Worm (Caenorhabditis elegans) whole organism, midembryonic: ENCODE measurements around the gene C46A5.6.

ENCODE experiments used
- T22C8.4 ChIP-seq: fragments of 200-800 bp; sonication (Bioruptor generic); IDR thresholded peaks from 2 replicates; pipeline ENCODE4 v1.3.6; 2022; ENCODE audit warnings: missing genetic modification characterization, missing compliant biosample characterization
- cog-1 ChIP-seq: sonication (generic microtip); optimal IDR thresholded peaks from 2 replicates; lab custom pipeline; 2016; ENCODE audit warnings: missing genetic modification characterization, missing compliant biosample characterization
- flt-1 ChIP-seq: fragments of 200-800 bp; sonication (Bioruptor generic); IDR thresholded peaks from 2 replicates; pipeline ENCODE4 v1.3.6; 2022; ENCODE audit warnings: missing genetic modification characterization, missing compliant biosample characterization
- klf-2 ChIP-seq: fragments of 200-800 bp; sonication (Bioruptor generic); conservative IDR thresholded peaks from 2 replicates; pipeline ENCODE4 v1.3.6; 2022; ENCODE audit warnings: missing genetic modification reagents, missing genetic modification characterization, missing compliant biosample characterization
- med-1 ChIP-seq: sonication (generic microtip); optimal IDR thresholded peaks from 2 replicates; lab custom pipeline; 2017; ENCODE audit warnings: missing genetic modification characterization, mild to moderate bottlenecking, missing compliant biosample characterization, antibody characterized with exemption, missing genetic modification reagents; ENCODE audit not compliant: insufficient read depth
- ref-1 ChIP-seq: fragments of 200-800 bp; sonication (Bioruptor generic); conservative IDR thresholded peaks from 2 replicates; pipeline ENCODE4 v1.3.6; 2022; ENCODE audit warnings: missing genetic modification reagents, missing genetic modification characterization, missing compliant biosample characterization
- tab-1 ChIP-seq: fragments of 200-800 bp; sonication (Bioruptor generic); IDR thresholded peaks from 2 replicates; pipeline ENCODE4 v1.3.6; 2022; ENCODE audit warnings: missing genetic modification characterization, missing compliant biosample characterization
- ztf-23 ChIP-seq: fragments of 200-800 bp; sonication (Bioruptor generic); IDR thresholded peaks from 2 replicates; pipeline ENCODE4 v1.3.6; 2022; ENCODE audit warnings: missing genetic modification reagents, missing genetic modification characterization, missing compliant biosample characterization
- ztf-29 ChIP-seq: fragments of 200-800 bp; sonication (Bioruptor generic); IDR thresholded peaks from 2 replicates; pipeline ENCODE4 v1.3.6; 2022; ENCODE audit warnings: missing genetic modification reagents, missing genetic modification characterization, missing compliant biosample characterization

C46A5.6 gene

DNA sequence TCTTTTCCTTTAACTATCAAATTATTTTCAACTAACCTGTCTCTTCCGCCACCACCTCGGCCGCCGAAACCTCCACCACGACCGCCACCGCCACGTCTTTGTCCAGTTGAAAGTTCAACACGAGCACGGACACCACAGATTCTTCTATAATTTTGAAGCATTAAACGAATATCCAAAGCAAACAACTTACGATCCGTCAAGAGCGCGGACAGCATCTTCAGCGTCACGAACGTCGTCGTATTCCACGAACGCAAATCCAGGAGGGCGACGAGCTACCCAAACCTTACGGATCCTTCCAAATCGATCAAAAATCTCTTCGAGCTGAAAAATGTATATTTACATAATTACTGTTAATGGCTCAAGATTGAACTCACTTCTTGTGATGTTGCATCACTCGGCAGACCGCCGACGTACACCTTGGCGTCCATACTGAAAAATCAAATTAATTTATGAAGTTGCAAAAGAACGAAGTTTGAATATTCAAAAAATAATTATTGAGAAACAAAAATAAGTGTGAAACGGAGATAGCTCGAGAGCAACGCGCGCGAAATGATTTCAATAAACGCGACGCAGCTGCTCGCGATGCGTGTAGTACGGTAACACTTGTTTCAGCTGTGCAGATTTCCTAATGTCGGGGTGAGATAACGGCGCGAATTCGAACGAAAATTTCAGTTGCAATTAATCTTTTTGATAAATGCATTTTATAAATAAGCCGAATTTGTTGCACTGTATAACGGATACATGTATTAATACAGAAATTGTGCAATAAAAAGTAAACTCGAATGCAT, 27.3 kb upstream of the C46A5.6 start, which contains the start of gene rsp-6:
TSS of gene rsp-6 (minus strand) at position 429 of the 788 bp plus-strand sequence.
- TF ChIP-seq flt-1 (peak; percentile 67; the same call in 1 of the 2 replicates), T22C8.4 (GFP tag; lab: Robert Waterston, UW) (no peak), cog-1 (tag; lab: Kevin White, UChicago) (peak; percentile 73)

DNA sequence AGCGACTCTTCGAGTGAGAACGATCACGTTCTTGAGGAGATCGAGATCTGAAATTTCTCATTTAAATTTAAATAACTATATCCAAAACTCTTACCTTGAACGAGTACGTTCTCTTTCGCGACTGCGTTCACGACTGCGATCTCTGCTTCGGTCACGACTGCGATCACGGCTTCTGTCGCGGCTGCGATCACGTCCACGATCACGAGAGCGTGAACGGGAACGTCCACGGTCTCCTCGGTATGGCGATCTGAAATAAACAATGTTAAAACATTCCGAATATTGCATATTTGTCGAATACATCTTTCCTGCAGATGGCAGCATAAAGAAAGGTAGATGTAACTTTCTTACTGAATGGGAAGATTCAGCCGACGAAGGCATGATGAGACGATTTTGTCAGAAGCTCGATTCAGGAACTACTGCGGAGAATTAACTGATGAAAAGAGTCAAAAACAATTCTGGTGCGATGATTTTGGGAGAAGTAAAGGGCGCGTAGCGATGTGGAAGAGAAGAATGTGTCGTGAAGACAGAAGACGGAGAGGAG, 26.6 kb upstream of the C46A5.6 start:
- no peak for TF ChIP-seq ztf-29
- no peak for TF ChIP-seq ztf-23 (GFP tag; lab: Robert Waterston, UW)
- TF ChIP-seq cog-1 (tag; lab: Kevin White, UChicago), result no peak
- TF ChIP-seq ref-1, result no peak
- TF ChIP-seq tab-1 (GFP tag; lab: Robert Waterston, UW), result no peak
- no peak for TF ChIP-seq T22C8.4 (GFP tag; lab: Robert Waterston, UW)
- no peak for TF ChIP-seq flt-1
- TF ChIP-seq med-1 (GFP tag; lab: Kevin White, UChicago), result no peak
- no peak for TF ChIP-seq klf-2 (GFP tag; lab: Robert Waterston, UW)

ce11 chrIV:7789521-7789949, 25.9 kb upstream of the C46A5.6 start, which contains the start of gene imp-3:
Gene imp-3, minus strand, starts transcription at chrIV:7789613.
- TF ChIP-seq T22C8.4 (GFP tag; lab: Robert Waterston, UW), result no peak
- TF ChIP-seq ref-1, result no peak
- TF ChIP-seq tab-1 (GFP tag; lab: Robert Waterston, UW), result no peak
- no peak for TF ChIP-seq cog-1 (tag; lab: Kevin White, UChicago)
- no peak for TF ChIP-seq med-1 (GFP tag; lab: Kevin White, UChicago)
- TF ChIP-seq ztf-23 (GFP tag; lab: Robert Waterston, UW), result no peak
- no peak for TF ChIP-seq flt-1
- TF ChIP-seq klf-2 (GFP tag; lab: Robert Waterston, UW), result no peak

ce11 chrIV:7785506-7786065, 21.9 kb upstream of the C46A5.6 start, which contains the start of gene tag-322:
Gene tag-322, minus strand, starts transcription at chrIV:7785556.
- TF ChIP-seq klf-2 (GFP tag; lab: Robert Waterston, UW) (no peak), T22C8.4 (GFP tag; lab: Robert Waterston, UW) (no peak), cog-1 (tag; lab: Kevin White, UChicago) (peak; percentile 32)

- TF ChIP-seq cog-1 (tag; lab: Kevin White, UChicago) (no peak), flt-1 (no peak), klf-2 (GFP tag; lab: Robert Waterston, UW) (no peak), ref-1 (no peak), ztf-29 (no peak), ztf-23 (GFP tag; lab: Robert Waterston, UW) (no peak), tab-1 (GFP tag; lab: Robert Waterston, UW) (no peak), med-1 (GFP tag; lab: Kevin White, UChicago) (no peak), T22C8.4 (GFP tag; lab: Robert Waterston, UW) (no peak)
Measured at ce11 chrIV:7783801-7784411, 20.3 kb upstream of the C46A5.6 start, which contains the start of gene tag-321. Gene tag-321, minus strand, starts transcription at chrIV:7783851.

DNA sequence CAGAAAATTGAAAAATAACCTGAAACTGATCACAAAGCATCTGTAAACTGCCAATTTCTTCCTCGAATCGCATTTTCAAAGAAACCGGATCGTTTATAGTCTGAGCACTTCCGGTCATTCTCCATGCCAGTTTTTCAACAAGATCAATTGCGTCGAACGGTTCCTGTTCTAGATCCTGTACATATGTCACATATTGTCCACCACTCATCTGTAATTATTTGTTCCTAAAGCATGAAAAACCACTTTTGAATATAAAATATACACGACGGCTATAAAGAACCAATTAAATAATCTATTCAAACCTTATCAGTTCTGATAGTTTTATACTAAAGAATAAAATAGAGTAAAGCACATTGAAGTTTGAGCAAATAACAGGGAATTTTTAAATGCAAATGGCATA, 18.6 kb upstream of the C46A5.6 start, which contains the start of gene sec-10:
TSS of gene sec-10 (minus strand) at position 208 of the 400 bp plus-strand sequence.
- no peak for TF ChIP-seq med-1 (GFP tag; lab: Kevin White, UChicago)
- TF ChIP-seq cog-1 (tag; lab: Kevin White, UChicago), result no peak
- TF ChIP-seq T22C8.4 (GFP tag; lab: Robert Waterston, UW), result no peak
- no peak for TF ChIP-seq flt-1
- no peak for TF ChIP-seq ztf-23 (GFP tag; lab: Robert Waterston, UW)
- no peak for TF ChIP-seq ztf-29
- no peak for TF ChIP-seq klf-2 (GFP tag; lab: Robert Waterston, UW)

DNA sequence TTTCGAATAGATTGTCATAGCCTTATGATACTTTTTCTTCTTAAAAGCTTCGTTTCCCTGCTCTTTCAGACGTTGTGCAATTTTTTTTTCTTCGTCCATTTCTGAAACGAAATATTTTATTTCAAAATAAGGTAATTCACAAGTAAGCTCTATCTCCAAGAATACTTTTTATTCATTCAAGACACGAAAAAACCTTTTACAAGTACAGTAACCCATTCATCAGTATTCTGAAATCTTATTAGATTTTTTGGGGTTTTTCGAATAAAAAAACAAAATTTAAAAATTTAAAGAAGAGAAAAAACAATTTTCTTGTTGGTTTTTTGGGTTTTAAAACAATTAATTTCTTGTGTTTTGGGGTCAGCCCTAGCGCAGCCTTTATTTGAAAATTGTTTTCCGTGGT, 15.2 kb upstream of the C46A5.6 start, which contains the start of gene rpap-3:
TSS of gene rpap-3 (minus strand) at position 101 of the 400 bp plus-strand sequence.
- TF ChIP-seq ztf-23 (GFP tag; lab: Robert Waterston, UW) (no peak), tab-1 (GFP tag; lab: Robert Waterston, UW) (no peak), cog-1 (tag; lab: Kevin White, UChicago) (no peak), T22C8.4 (GFP tag; lab: Robert Waterston, UW) (no peak), ztf-29 (no peak), flt-1 (no peak), klf-2 (GFP tag; lab: Robert Waterston, UW) (no peak), med-1 (GFP tag; lab: Kevin White, UChicago) (no peak), ref-1 (no peak)

- TF ChIP-seq flt-1 (no peak), ztf-29 (no peak), med-1 (GFP tag; lab: Kevin White, UChicago) (no peak), T22C8.4 (GFP tag; lab: Robert Waterston, UW) (no peak), tab-1 (GFP tag; lab: Robert Waterston, UW) (no peak), ztf-23 (GFP tag; lab: Robert Waterston, UW) (no peak), cog-1 (tag; lab: Kevin White, UChicago) (no peak), klf-2 (GFP tag; lab: Robert Waterston, UW) (no peak), ref-1 (no peak)
Measured at ce11 chrIV:7775725-7776124, 12.1 kb upstream of the C46A5.6 start, which contains the start of gene swd-2.1. Gene swd-2.1, plus strand, starts transcription at chrIV:7776025.

- TF ChIP-seq ztf-23 (GFP tag; lab: Robert Waterston, UW) (no peak), flt-1 (no peak), ztf-29 (no peak), klf-2 (GFP tag; lab: Robert Waterston, UW) (no peak), T22C8.4 (GFP tag; lab: Robert Waterston, UW) (no peak), ref-1 (no peak)
Measured at ce11 chrIV:7774206-7774605, 10.6 kb upstream of the C46A5.6 start, which contains the start of the genes hcf-1 and swd-2.2. Gene hcf-1, minus strand, starts transcription at chrIV:7774275. Gene swd-2.2, plus strand, starts transcription at chrIV:7774411.
